Worm (Caenorhabditis elegans): ENCODE results near the gene Y75B8A.8.

DNA sequence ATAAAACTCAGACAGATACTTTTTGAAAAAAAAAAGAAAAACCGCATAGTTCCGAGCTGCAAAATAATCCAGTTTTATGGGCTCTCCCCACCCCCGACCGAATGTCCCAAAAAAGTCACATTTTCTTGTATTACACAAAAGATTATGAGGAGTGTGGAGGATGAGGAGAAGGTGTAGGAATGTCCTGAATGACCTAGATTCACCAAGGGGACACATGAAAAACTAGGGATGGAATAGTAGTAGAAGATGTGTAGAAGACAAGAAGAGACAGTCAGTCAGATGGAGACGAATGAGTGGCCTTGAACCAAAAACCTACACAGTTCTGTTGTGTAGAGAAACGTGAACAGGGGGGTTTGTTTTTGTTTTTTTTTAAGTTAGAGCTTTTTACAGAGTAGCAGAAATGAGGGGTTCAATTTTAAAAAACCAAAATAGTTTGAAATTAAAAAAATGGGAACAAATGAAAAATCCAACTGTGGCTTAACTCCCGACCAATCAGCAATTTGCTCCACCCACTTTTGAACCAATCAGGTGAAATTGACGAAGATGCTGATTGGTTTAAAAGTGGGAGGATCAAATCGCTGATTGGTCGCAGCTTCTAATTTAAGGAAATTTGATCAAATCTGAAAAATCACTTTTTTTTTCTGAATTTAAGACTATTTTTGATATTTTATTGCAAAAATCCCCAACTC is 18.0 kb upstream of the Y75B8A.8 start:
- TF ChIP-seq pha-4 (tag; optimal IDR thresholded peaks at IDR 0.05) (no peak), snpc-4 (tag; optimal IDR thresholded peaks at IDR 0.05) (no peak), ces-1 (GFP tag; optimal IDR thresholded peaks at IDR 0.05) (no peak), mep-1 (tag; optimal IDR thresholded peaks at IDR 0.05) (no peak), blmp-1 (tag; optimal IDR thresholded peaks at IDR 0.05) (no peak), zip-8 (tag; optimal IDR thresholded peaks at IDR 0.05) (no peak)
